Worm (Caenorhabditis elegans) whole organism, L1 larva: ENCODE results near the gene mdh-2.
A peak's percentile ranks its signal among the peaks of the same experiment; 100 is the strongest.

ENCODE experiments used
- C34B4.2 ChIP-seq: sonication (generic microtip); optimal IDR thresholded peaks from 2 replicates; lab custom pipeline; 2017; ENCODE audit warnings: mild to moderate bottlenecking, missing genetic modification characterization, missing compliant biosample characterization
- F16B12.6 ChIP-seq: fragments of 150-350 bp; optimal IDR thresholded peaks from 2 replicates; lab custom pipeline; 2014; ENCODE audit warnings: missing biosample characterization, missing genetic modification characterization
- blmp-1 ChIP-seq: fragments of 150-350 bp; optimal IDR thresholded peaks from 2 replicates; lab custom pipeline; 2014; ENCODE audit warnings: missing biosample characterization, missing genetic modification characterization
- ceh-63 ChIP-seq: fragments of 200-800 bp; sonication (Bioruptor generic); optimal IDR thresholded peaks from 2 replicates; lab custom pipeline; 2018; ENCODE audit warnings: mild to moderate bottlenecking, missing genetic modification characterization, missing compliant biosample characterization
- ceh-82 ChIP-seq, 3 experiments: fragments of 150-350 bp in 1 of 3; sonication (generic microtip) in 2 of 3; optimal IDR thresholded peaks; 2 replicates each; lab custom pipeline; 2014 to 2017; ENCODE audit warnings: missing biosample characterization in 3 of 3, missing genetic modification characterization in 3 of 3
- efl-1 ChIP-seq, 4 experiments: fragments of 150-350 bp; optimal IDR thresholded peaks in 3 of 4; peaks in 1 of 4; 1 replicate in 1 of 4; 2 replicates in 3 of 4; lab custom pipeline; 2014; ENCODE audit warnings: missing biosample characterization in 2 of 4, missing genetic modification characterization in 2 of 4, missing genetic modification reagents in 2 of 4
- efl-3 ChIP-seq: fragments of 200-800 bp; sonication (Bioruptor generic); optimal IDR thresholded peaks from 2 replicates; lab custom pipeline; 2018; ENCODE audit warnings: mild to moderate bottlenecking, missing genetic modification characterization, missing compliant biosample characterization
- egl-27 ChIP-seq, 2 experiments: fragments of 150-350 bp in 1 of 2; sonication (generic microtip); optimal IDR thresholded peaks; 3 replicates each; lab custom pipeline; 2017 to 2018; ENCODE audit warnings: missing biosample characterization in 2 of 2, missing genetic modification characterization in 2 of 2, missing genetic modification reagents in 2 of 2
- elt-2 ChIP-seq: sonication (generic microtip); optimal IDR thresholded peaks from 2 replicates; lab custom pipeline; 2016; ENCODE audit warnings: missing genetic modification characterization, mild to moderate bottlenecking, inconsistent platforms, missing compliant biosample characterization, missing genetic modification reagents
- fkh-10 ChIP-seq: sonication (generic microtip); optimal IDR thresholded peaks from 2 replicates; lab custom pipeline; 2017; ENCODE audit warnings: missing biosample characterization, missing genetic modification reagents, missing genetic modification characterization
- fkh-4 ChIP-seq: sonication (generic microtip); optimal IDR thresholded peaks from 2 replicates; lab custom pipeline; 2016; ENCODE audit warnings: missing compliant biosample characterization, missing genetic modification characterization, borderline replicate concordance
- isw-1 ChIP-seq: fragments of 200-800 bp; sonication (Bioruptor generic); IDR thresholded peaks from 2 replicates; pipeline ENCODE4 v1.3.6; 2022; ENCODE audit warnings: missing genetic modification characterization, missing compliant biosample characterization
- jun-1 ChIP-seq: fragments of 150-350 bp; optimal IDR thresholded peaks from 2 replicates; lab custom pipeline; 2014; ENCODE audit warnings: missing biosample characterization, missing genetic modification reagents, missing genetic modification characterization
- lin-14 ChIP-seq: fragments of 200-800 bp; sonication (Bioruptor generic); optimal IDR thresholded peaks from 2 replicates; lab custom pipeline; 2018; ENCODE audit warnings: mild to moderate bottlenecking, missing genetic modification characterization, moderate library complexity, missing compliant biosample characterization
- lin-35 ChIP-seq, 2 experiments: fragments of 150-350 bp; optimal IDR thresholded peaks; 2 replicates each; lab custom pipeline; 2014; ENCODE audit warnings: missing biosample characterization in 2 of 2, missing genetic modification characterization in 2 of 2, missing genetic modification reagents in 2 of 2
- lin-39 ChIP-seq: fragments of 150-350 bp; optimal IDR thresholded peaks from 2 replicates; lab custom pipeline; 2014; ENCODE audit warnings: missing biosample characterization, missing genetic modification reagents, missing genetic modification characterization
- mab-9 ChIP-seq: fragments of 200-800 bp; sonication (Bioruptor generic); IDR thresholded peaks from 2 replicates; pipeline ENCODE4 v1.3.6; 2022; ENCODE audit warnings: missing genetic modification reagents, missing genetic modification characterization, missing compliant biosample characterization
- nhr-11 ChIP-seq: fragments of 150-350 bp; optimal IDR thresholded peaks from 2 replicates; lab custom pipeline; 2014; ENCODE audit warnings: missing biosample characterization, missing genetic modification characterization
- nhr-237 ChIP-seq: fragments of 150-350 bp; optimal IDR thresholded peaks from 2 replicates; lab custom pipeline; 2014; ENCODE audit warnings: missing biosample characterization, missing genetic modification characterization
- nhr-76 ChIP-seq: sonication (generic microtip); optimal IDR thresholded peaks from 2 replicates; lab custom pipeline; 2017; ENCODE audit warnings: missing biosample characterization, missing genetic modification characterization
- nhr-85 ChIP-seq: sonication (generic microtip); peaks from one replicate; lab custom pipeline; 2016; ENCODE audit warnings: missing genetic modification characterization, inconsistent platforms, missing compliant biosample characterization
- rnt-1 ChIP-seq: sonication (generic microtip); optimal IDR thresholded peaks from 2 replicates; lab custom pipeline; 2016; ENCODE audit warnings: mild to moderate bottlenecking, missing genetic modification characterization, moderate library complexity, missing compliant biosample characterization
- snpc-4 ChIP-seq: fragments of 150-350 bp; optimal IDR thresholded peaks from 2 replicates; lab custom pipeline; 2014; ENCODE audit warnings: missing biosample characterization, missing genetic modification characterization
- snu-23 ChIP-seq: sonication (generic microtip); optimal IDR thresholded peaks from 2 replicates; lab custom pipeline; 2016; ENCODE audit warnings: missing genetic modification characterization, missing compliant biosample characterization
- sox-4 ChIP-seq: sonication (generic microtip); optimal IDR thresholded peaks from 2 replicates; lab custom pipeline; 2016; ENCODE audit warnings: missing genetic modification characterization, missing compliant biosample characterization
- tbx-2 ChIP-seq: sonication (generic microtip); optimal IDR thresholded peaks from 2 replicates; lab custom pipeline; 2016; ENCODE audit warnings: missing genetic modification characterization, missing compliant biosample characterization
- tlp-1 ChIP-seq: fragments of 150-350 bp; optimal IDR thresholded peaks from 2 replicates; lab custom pipeline; 2014; ENCODE audit warnings: missing biosample characterization, missing genetic modification characterization
- unc-30 ChIP-seq: sonication (generic microtip); optimal IDR thresholded peaks from 2 replicates; lab custom pipeline; 2017; ENCODE audit warnings: missing biosample characterization, missing genetic modification characterization
- unc-62 ChIP-seq: fragments of 150-350 bp; optimal IDR thresholded peaks from 2 replicates; lab custom pipeline; 2014; ENCODE audit warnings: missing biosample characterization, missing genetic modification reagents, missing genetic modification characterization
- unc-98 ChIP-seq: fragments of 200-800 bp; sonication (Bioruptor generic); IDR thresholded peaks from 2 replicates; pipeline ENCODE4 v1.3.6; 2022; ENCODE audit warnings: missing genetic modification characterization, missing compliant biosample characterization
- xbp-1 ChIP-seq: sonication (generic microtip); optimal IDR thresholded peaks from 2 replicates; lab custom pipeline; 2016; ENCODE audit warnings: missing genetic modification characterization, missing compliant biosample characterization
- ztf-11 ChIP-seq, 2 experiments: sonication (generic microtip); optimal IDR thresholded peaks; 2 replicates each; lab custom pipeline; 2016 to 2017; ENCODE audit warnings: missing genetic modification characterization in 2 of 2, missing biosample characterization in 1 of 2, missing compliant biosample characterization in 1 of 2
- ztf-4 ChIP-seq: fragments of 150-350 bp; optimal IDR thresholded peaks from 2 replicates; lab custom pipeline; 2014; ENCODE audit warnings: missing biosample characterization, missing genetic modification characterization

The mdh-2 gene

ce11 chrIII:6603185-6603584, 4.7 kb downstream of the mdh-2 start:
- TF ChIP-seq efl-1 (optimal IDR thresholded peaks at IDR 0.05; lab: Kevin White, UChicago) (no peak), efl-1 (GFP tag; optimal IDR thresholded peaks at IDR 0.05 in 1 of 2; lab: Kevin White, UChicago) (peak in 1 of 2 experiments; percentile 88), jun-1 (tag; lab: Kevin White, UChicago) (no peak)

- TF ChIP-seq lin-14 (GFP tag; lab: Kevin White, UChicago): peak; percentile 25
- TF ChIP-seq nhr-76 (tag; lab: Kevin White, UChicago): no peak
- no peak for TF ChIP-seq ztf-4 (tag; lab: Kevin White, UChicago)
- peak; percentile 32 for TF ChIP-seq blmp-1 (tag; lab: Kevin White, UChicago)
- TF ChIP-seq efl-1 (optimal IDR thresholded peaks at IDR 0.05; lab: Kevin White, UChicago): no peak
- peak in 1 of 2 experiments; percentile 22 for TF ChIP-seq efl-1 (GFP tag; optimal IDR thresholded peaks at IDR 0.05 in 1 of 2; lab: Kevin White, UChicago)
Measured at ce11 chrIII:6601073-6601472, 6.8 kb downstream of the mdh-2 start, which contains the start of gene let-765. Gene let-765 (minus strand): TSS chrIII:6601173.

ce11 chrIII:6594069-6594468, 13.8 kb downstream of the mdh-2 start:
- TF ChIP-seq F16B12.6 (no peak), tbx-2 (tag; lab: Kevin White, UChicago) (no peak), tlp-1 (tag; lab: Kevin White, UChicago) (no peak), nhr-76 (tag; lab: Kevin White, UChicago) (no peak), C34B4.2 (tag; lab: Kevin White, UChicago) (no peak), ceh-63 (no peak), ztf-4 (tag; lab: Kevin White, UChicago) (no peak), lin-39 (tag; lab: Kevin White, UChicago) (no peak), snu-23 (GFP tag; lab: Kevin White, UChicago) (no peak), elt-2 (tag; lab: Kevin White, UChicago) (no peak), nhr-85 (tag; lab: Kevin White, UChicago) (no peak), lin-35 (GFP tag; optimal IDR thresholded peaks at IDR 0.05; lab: Kevin White, UChicago) (no peak), fkh-4 (no peak), xbp-1 (tag; lab: Kevin White, UChicago) (no peak), unc-98 (GFP tag; lab: Robert Waterston, UW) (no peak), efl-1 (optimal IDR thresholded peaks at IDR 0.05; lab: Kevin White, UChicago) (no peak), efl-1 (GFP tag; optimal IDR thresholded peaks at IDR 0.05 in 1 of 2; lab: Kevin White, UChicago) (no peak)

ce11 chrIII:6592075-6592474, 15.8 kb downstream of the mdh-2 start, which contains the start of gene F20H11.1:
Gene F20H11.1 (minus strand): TSS chrIII:6592175.
- TF ChIP-seq efl-1 (optimal IDR thresholded peaks at IDR 0.05; lab: Kevin White, UChicago) (no peak), efl-1 (GFP tag; optimal IDR thresholded peaks at IDR 0.05 in 1 of 2; lab: Kevin White, UChicago) (peak in 1 of 2 experiments; percentile 63), fkh-10 (no peak), lin-35 (GFP tag; optimal IDR thresholded peaks at IDR 0.05; lab: Kevin White, UChicago) (no peak), ceh-82 (tag; optimal IDR thresholded peaks at IDR 0.05; lab: Kevin White, UChicago) (no peak), nhr-85 (tag; lab: Kevin White, UChicago) (peak; percentile 5)

ce11 chrIII:6589499-6589898, 18.4 kb downstream of the mdh-2 start:
- TF ChIP-seq nhr-237 (tag; lab: Kevin White, UChicago): no peak
- TF ChIP-seq snpc-4 (tag; lab: Kevin White, UChicago): no peak
- TF ChIP-seq egl-27 (tag; optimal IDR thresholded peaks at IDR 0.05; lab: Kevin White, UChicago): no peak
- TF ChIP-seq ceh-82 (tag; optimal IDR thresholded peaks at IDR 0.05; lab: Kevin White, UChicago): no peak

- TF ChIP-seq isw-1 (no peak), unc-30 (tag; lab: Kevin White, UChicago) (no peak), mab-9 (GFP tag; lab: Robert Waterston, UW) (no peak), efl-3 (GFP tag; lab: Kevin White, UChicago) (no peak), blmp-1 (tag; lab: Kevin White, UChicago) (no peak)
Measured at ce11 chrIII:6587564-6587963, 20.3 kb downstream of the mdh-2 start, which contains the start of gene ddo-3. Gene ddo-3 (plus strand): TSS chrIII:6587864.

ce11 chrIII:6581585-6581984, 26.3 kb downstream of the mdh-2 start, which contains the start of gene acr-21:
Gene acr-21 (plus strand): TSS chrIII:6581885.
- no peak for TF ChIP-seq rnt-1 (tag; lab: Kevin White, UChicago)
- no peak for TF ChIP-seq nhr-11
- TF ChIP-seq lin-14 (GFP tag; lab: Kevin White, UChicago): no peak
- no peak for TF ChIP-seq unc-62 (GFP tag; lab: Kevin White, UChicago)
- TF ChIP-seq F16B12.6: no peak
- TF ChIP-seq snu-23 (GFP tag; lab: Kevin White, UChicago): no peak
- no peak for TF ChIP-seq sox-4 (tag; lab: Kevin White, UChicago)
- no peak for TF ChIP-seq lin-39 (tag; lab: Kevin White, UChicago)
- no peak for TF ChIP-seq ztf-11 (tag; optimal IDR thresholded peaks at IDR 0.05; lab: Kevin White, UChicago)
